Fruit fly (Drosophila melanogaster) whole organism, embryonic: ENCODE results near the gene MtnE.
A peak's percentile ranks its signal among the peaks of the same experiment; 100 is the strongest.

Experiments used
- Asciz ChIP-seq: fragments of 200-800 bp; sonication (Bioruptor generic); optimal IDR thresholded peaks from 2 replicates; lab custom pipeline; 2017; ENCODE audit warnings: missing biosample characterization, mild to moderate bottlenecking, missing genetic modification characterization, missing genetic modification reagents
- BEAF-32 ChIP-seq: fragments of 200-800 bp; sonication (Bioruptor generic); optimal IDR thresholded peaks from 3 replicates; lab custom pipeline; 2017; ENCODE audit warnings: missing biosample characterization, missing genetic modification characterization, mild to moderate bottlenecking, moderate library complexity, missing genetic modification reagents
- CG11504 ChIP-seq: fragments of 200-800 bp; sonication (Bioruptor generic); optimal IDR thresholded peaks from 3 replicates; lab custom pipeline; 2019; ENCODE audit warnings: missing biosample characterization, mild to moderate bottlenecking, missing genetic modification characterization, moderate library complexity
- CG12155 ChIP-seq: fragments of 200-800 bp; sonication (Bioruptor generic); optimal IDR thresholded peaks from 3 replicates; lab custom pipeline; 2016; ENCODE audit warnings: missing biosample characterization, missing genetic modification characterization
- CG12942 ChIP-seq: fragments of 200-800 bp; sonication (Bioruptor generic); optimal IDR thresholded peaks from 3 replicates; lab custom pipeline; 2016; ENCODE audit warnings: missing biosample characterization, missing genetic modification characterization
- CG13296 ChIP-seq: fragments of 200-800 bp; sonication (Bioruptor generic); optimal IDR thresholded peaks from 3 replicates; lab custom pipeline; 2018; ENCODE audit warnings: missing biosample characterization, mild to moderate bottlenecking, missing genetic modification characterization
- CG13894 ChIP-seq: fragments of 200-800 bp; sonication (Bioruptor generic); optimal IDR thresholded peaks from 3 replicates; lab custom pipeline; 2018; ENCODE audit warnings: missing biosample characterization, mild to moderate bottlenecking, missing genetic modification characterization, moderate library complexity
- CG14014 ChIP-seq: fragments of 200-800 bp; sonication (Bioruptor generic); IDR thresholded peaks from 2 replicates; pipeline ENCODE4 v1.3.6; 2022; ENCODE audit warnings: missing biosample characterization, missing genetic modification characterization
- CG14441 ChIP-seq: fragments of 200-800 bp; sonication (Bioruptor generic); IDR thresholded peaks from 2 replicates; pipeline ENCODE4 v1.3.6; 2022; ENCODE audit warnings: missing biosample characterization, missing genetic modification characterization
- CG15269 ChIP-seq: fragments of 200-800 bp; sonication (Bioruptor generic); optimal IDR thresholded peaks from 2 replicates; lab custom pipeline; 2018; ENCODE audit warnings: missing biosample characterization, mild to moderate bottlenecking, missing genetic modification characterization, moderate library complexity
- CG17361 ChIP-seq: fragments of 200-800 bp; sonication (Bioruptor generic); IDR thresholded peaks from 3 replicates; pipeline ENCODE4 v1.3.6; 2022; ENCODE audit warnings: missing biosample characterization, missing genetic modification characterization
- CG17568 ChIP-seq: fragments of 200-800 bp; sonication (Bioruptor generic); optimal IDR thresholded peaks from 2 replicates; lab custom pipeline; 2018; ENCODE audit warnings: missing biosample characterization, mild to moderate bottlenecking, missing genetic modification characterization, moderate library complexity
- CG2120 ChIP-seq: fragments of 200-800 bp; sonication (Bioruptor generic); optimal IDR thresholded peaks from 3 replicates; lab custom pipeline; 2016; ENCODE audit warnings: missing biosample characterization, missing genetic modification characterization
- CG30403 ChIP-seq: fragments of 200-800 bp; sonication (Bioruptor generic); optimal IDR thresholded peaks from 3 replicates; lab custom pipeline; 2016; ENCODE audit warnings: missing biosample characterization, missing genetic modification characterization
- CG31365 ChIP-seq: fragments of 200-800 bp; sonication (Bioruptor generic); optimal IDR thresholded peaks from 2 replicates; lab custom pipeline; 2018; ENCODE audit warnings: missing biosample characterization, mild to moderate bottlenecking, missing genetic modification characterization
- CG4328 ChIP-seq: fragments of 200-800 bp; sonication (Bioruptor generic); optimal IDR thresholded peaks from 3 replicates; lab custom pipeline; 2017; ENCODE audit warnings: missing biosample characterization, missing genetic modification reagents, missing genetic modification characterization
- CG4617 ChIP-seq: fragments of 200-800 bp; sonication (Bioruptor generic); optimal IDR thresholded peaks from 3 replicates; lab custom pipeline; 2016; ENCODE audit warnings: missing biosample characterization, missing genetic modification characterization, borderline replicate concordance
- CG7963 ChIP-seq: fragments of 200-800 bp; sonication (Bioruptor generic); IDR thresholded peaks from 3 replicates; pipeline ENCODE4 v1.3.6; 2022; ENCODE audit warnings: missing biosample characterization, missing genetic modification characterization; ENCODE audit not compliant: partially characterized antibody
- CG9437 ChIP-seq: fragments of 200-800 bp; sonication (Bioruptor generic); optimal IDR thresholded peaks from 2 replicates; lab custom pipeline; 2018; ENCODE audit warnings: missing biosample characterization, mild to moderate bottlenecking, missing genetic modification characterization
- CG9609 ChIP-seq: fragments of 200-800 bp; sonication (Bioruptor generic); optimal IDR thresholded peaks from 3 replicates; lab custom pipeline; 2016; ENCODE audit warnings: missing biosample characterization, missing genetic modification characterization
- Chrac-16 ChIP-seq: fragments of 200-800 bp; sonication (Bioruptor generic); optimal IDR thresholded peaks from 3 replicates; lab custom pipeline; 2016; ENCODE audit warnings: missing biosample characterization, missing genetic modification characterization
- D19A ChIP-seq: fragments of 200-800 bp; optimal IDR thresholded peaks from 3 replicates; lab custom pipeline; 2019; ENCODE audit warnings: missing biosample characterization, mild to moderate bottlenecking, missing genetic modification characterization, moderate library complexity
- Deaf1 ChIP-seq: fragments of 200-800 bp; optimal IDR thresholded peaks from 3 replicates; lab custom pipeline; 2019; ENCODE audit warnings: missing biosample characterization, mild to moderate bottlenecking, missing genetic modification characterization, moderate library complexity
- Ets97D ChIP-seq: fragments of 200-800 bp; sonication (Bioruptor generic); optimal IDR thresholded peaks from 3 replicates; lab custom pipeline; 2016; ENCODE audit warnings: missing biosample characterization, missing genetic modification characterization
- HLH3B ChIP-seq: fragments of 200-800 bp; sonication (Bioruptor generic); IDR thresholded peaks from 2 replicates; pipeline ENCODE4 v1.3.6; 2022; ENCODE audit warnings: missing biosample characterization, missing genetic modification characterization
- Hr3 ChIP-seq: fragments of 200-800 bp; sonication (Bioruptor generic); optimal IDR thresholded peaks from 3 replicates; lab custom pipeline; 2016; ENCODE audit warnings: missing biosample characterization, missing genetic modification characterization
- Rfx ChIP-seq: fragments of 200-800 bp; sonication (Bioruptor generic); IDR thresholded peaks from 2 replicates; pipeline ENCODE4 v1.3.6; 2022; ENCODE audit warnings: missing biosample characterization, missing genetic modification characterization
- Taf1 ChIP-seq: fragments of 200-800 bp; sonication (Bioruptor generic); IDR thresholded peaks from 2 replicates; pipeline ENCODE4 v1.3.6; 2022; ENCODE audit warnings: missing biosample characterization, missing genetic modification characterization
- Trl ChIP-seq, 3 experiments: fragments of >200 bp in 2 of 3; fragments of 200-800 bp in 1 of 3; sonication (Bioruptor generic) in 1 of 3; optimal IDR thresholded peaks; 2 replicates in 1 of 3; 3 replicates in 2 of 3; lab custom pipeline; 2016 to 2017; ENCODE audit warnings: missing biosample characterization in 1 of 3, missing genetic modification characterization in 1 of 3
- ara ChIP-seq: fragments of 200-800 bp; sonication (Bioruptor generic); IDR thresholded peaks from 2 replicates; pipeline ENCODE4 v1.3.6; 2022; ENCODE audit warnings: missing biosample characterization, missing genetic modification characterization
- caup ChIP-seq: fragments of 200-800 bp; sonication (Bioruptor generic); optimal IDR thresholded peaks from 3 replicates; lab custom pipeline; 2017; ENCODE audit warnings: missing biosample characterization, mild to moderate bottlenecking, missing genetic modification characterization, moderate library complexity; ENCODE audit not compliant: severe bottlenecking
- ci ChIP-seq: fragments of 200-800 bp; sonication (Bioruptor generic); IDR thresholded peaks from 3 replicates; pipeline ENCODE4 v1.3.6; 2022; ENCODE audit warnings: missing biosample characterization, missing genetic modification characterization
- dmrt99B ChIP-seq: fragments of 200-800 bp; sonication (Bioruptor generic); optimal IDR thresholded peaks from 2 replicates; lab custom pipeline; 2018; ENCODE audit warnings: missing biosample characterization, mild to moderate bottlenecking, missing genetic modification characterization, moderate library complexity
- esg ChIP-seq: fragments of 200-800 bp; sonication (Bioruptor generic); conservative IDR thresholded peaks from 2 replicates; pipeline ENCODE4 v1.3.6; 2022; ENCODE audit warnings: missing biosample characterization, missing genetic modification characterization
- fd102C ChIP-seq: fragments of 200-800 bp; sonication (Bioruptor generic); optimal IDR thresholded peaks from 2 replicates; lab custom pipeline; 2018; ENCODE audit warnings: missing biosample characterization, mild to moderate bottlenecking, missing genetic modification characterization, moderate library complexity
- gem ChIP-seq: fragments of 200-800 bp; sonication (Bioruptor generic); optimal IDR thresholded peaks from 2 replicates; lab custom pipeline; 2019; ENCODE audit warnings: missing biosample characterization, mild to moderate bottlenecking, missing genetic modification characterization, moderate library complexity
- klu ChIP-seq: fragments of 200-800 bp; sonication (Bioruptor generic); IDR thresholded peaks from 2 replicates; pipeline ENCODE4 v1.3.6; 2022; ENCODE audit warnings: missing biosample characterization, missing genetic modification characterization
- mirr ChIP-seq: fragments of 200-800 bp; sonication (Bioruptor generic); optimal IDR thresholded peaks from 3 replicates; lab custom pipeline; 2018; ENCODE audit warnings: missing biosample characterization, mild to moderate bottlenecking, missing genetic modification characterization
- nmo ChIP-seq: fragments of 200-800 bp; sonication (Bioruptor generic); optimal IDR thresholded peaks from 2 replicates; lab custom pipeline; 2018; ENCODE audit warnings: missing biosample characterization, mild to moderate bottlenecking, missing genetic modification characterization, moderate library complexity
- odd ChIP-seq: fragments of 200-800 bp; sonication (Bioruptor generic); optimal IDR thresholded peaks from 2 replicates; lab custom pipeline; 2017; ENCODE audit warnings: missing biosample characterization, mild to moderate bottlenecking, missing genetic modification characterization
- sd ChIP-seq: fragments of 200-800 bp; sonication (Bioruptor generic); optimal IDR thresholded peaks from 3 replicates; lab custom pipeline; 2018; ENCODE audit warnings: missing biosample characterization, mild to moderate bottlenecking, missing genetic modification characterization, moderate library complexity
- sisA ChIP-seq: fragments of 200-800 bp; sonication (Bioruptor generic); IDR thresholded peaks from 2 replicates; pipeline ENCODE4 v1.3.6; 2022; ENCODE audit warnings: missing biosample characterization, missing genetic modification characterization
- slou ChIP-seq: fragments of 200-800 bp; sonication (Bioruptor generic); optimal IDR thresholded peaks from 3 replicates; lab custom pipeline; 2016; ENCODE audit warnings: missing biosample characterization, missing genetic modification characterization
- sr ChIP-seq: fragments of 200-800 bp; sonication (Bioruptor generic); IDR thresholded peaks from 3 replicates; pipeline ENCODE4 v1.3.6; 2022; ENCODE audit warnings: missing biosample characterization, missing genetic modification characterization
- stc ChIP-seq: fragments of 200-800 bp; sonication (Bioruptor generic); IDR thresholded peaks from 2 replicates; pipeline ENCODE4 v1.3.6; 2022; ENCODE audit warnings: missing biosample characterization, missing genetic modification characterization
- tx ChIP-seq: fragments of 200-800 bp; sonication (Bioruptor generic); optimal IDR thresholded peaks from 2 replicates; lab custom pipeline; 2016; ENCODE audit warnings: missing biosample characterization, missing genetic modification characterization
- unpg ChIP-seq: fragments of 200-800 bp; sonication (Bioruptor generic); optimal IDR thresholded peaks from 3 replicates; lab custom pipeline; 2018; ENCODE audit warnings: missing biosample characterization, mild to moderate bottlenecking, missing genetic modification characterization, moderate library complexity
- usp ChIP-seq: fragments of >200 bp; optimal IDR thresholded peaks from 2 replicates; lab custom pipeline; 2017; ENCODE audit warnings: missing biosample characterization, missing genetic modification characterization

The MtnE gene

DNA sequence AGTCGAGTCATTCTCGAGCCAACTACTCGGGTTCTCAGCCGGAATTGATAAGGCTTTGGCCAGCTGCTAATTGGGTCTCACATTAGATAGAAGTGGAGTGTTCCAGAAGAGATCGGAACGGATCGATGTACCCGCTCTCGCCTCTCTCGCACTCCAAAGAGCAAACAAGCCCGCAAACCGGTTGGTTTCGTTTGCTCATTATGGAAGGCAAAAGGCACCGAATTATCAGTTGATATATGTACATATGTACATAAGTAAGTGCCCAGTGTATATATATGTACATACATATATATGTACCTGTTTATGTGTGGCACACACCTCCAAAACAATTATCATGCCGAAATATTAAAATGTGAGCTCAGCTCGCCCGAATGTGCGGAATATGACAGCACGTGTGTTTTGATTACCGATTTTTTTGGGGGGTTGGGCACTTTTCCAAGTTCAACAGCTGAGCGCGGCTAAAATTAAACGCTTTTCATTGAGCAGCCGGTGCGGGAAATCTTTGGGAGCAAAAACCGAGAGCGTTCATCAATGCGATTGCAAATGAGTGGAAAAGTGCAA, 21.3 kb upstream of the MtnE start (continued):
- TF ChIP-seq CG4617 (GFP tag; lab: Kevin White, UChicago) = no peak
- TF ChIP-seq Asciz = peak; percentile 1
- no peak for TF ChIP-seq usp (GFP tag; lab: Kevin White, UChicago)
- peak; percentile 65 to 76 for TF ChIP-seq Trl (optimal IDR thresholded peaks at IDR 0.05; lab: Kevin White, UChicago)
- TF ChIP-seq Trl (GFP tag; optimal IDR thresholded peaks at IDR 0.05; lab: Kevin White, UChicago) = no peak
- TF ChIP-seq CG4328 (GFP tag; lab: Kevin White, UChicago) = peak; percentile 90
- TF ChIP-seq caup (GFP tag; lab: Kevin White, UChicago) = peak; percentile 43
- TF ChIP-seq fd102C = peak; percentile 13
- peak; percentile 97 for TF ChIP-seq mirr (GFP tag; lab: Kevin White, UChicago)
- TF ChIP-seq CG13894 (tag; lab: Kevin White, UChicago) = peak; percentile 73
- peak; percentile 66; the same call in 2 of the 3 replicates for TF ChIP-seq ci (GFP tag; lab: Robert Waterston, UW)
- TF ChIP-seq odd (GFP tag; lab: Kevin White, UChicago) = peak; percentile 53
- TF ChIP-seq CG13296 (GFP tag; lab: Kevin White, UChicago) = no peak

- TF ChIP-seq HLH3B (GFP tag; lab: Robert Waterston, UW) (peak; percentile 50), Ets97D (GFP tag; lab: Kevin White, UChicago) (no peak), Deaf1 (tag; lab: Kevin White, UChicago) (peak; percentile 44), CG14014 (peak; percentile 59), CG9437 (GFP tag; lab: Kevin White, UChicago) (no peak), Rfx (GFP tag; lab: Robert Waterston, UW) (peak; percentile 81), dmrt99B (tag; lab: Kevin White, UChicago) (peak; percentile 57), CG15269 (tag; lab: Kevin White, UChicago) (peak; percentile 1), gem (tag; lab: Kevin White, UChicago) (peak; percentile 72), ara (GFP tag; lab: Robert Waterston, UW) (no peak), slou (GFP tag; lab: Kevin White, UChicago) (peak; percentile 14), klu (GFP tag; lab: Robert Waterston, UW) (peak; percentile 34; the same call in 1 of the 2 replicates), Taf1 (GFP tag; lab: Robert Waterston, UW) (no peak), CG7963 (GFP tag; lab: Robert Waterston, UW) (no peak), CG9609 (GFP tag; lab: Kevin White, UChicago) (no peak), CG13894 (tag; lab: Kevin White, UChicago) (peak; percentile 67), CG30403 (GFP tag; lab: Kevin White, UChicago) (peak; percentile 23), CG12155 (no peak), CG11504 (peak; percentile 83), Chrac-16 (GFP tag; lab: Kevin White, UChicago) (no peak), BEAF-32 (no peak), CG12942 (no peak), nmo (GFP tag; lab: Kevin White, UChicago) (peak; percentile 64), CG2120 (GFP tag; lab: Kevin White, UChicago) (no peak), CG14441 (peak; percentile 57), sisA (GFP tag; lab: Robert Waterston, UW) (peak; percentile 51), CG17361 (GFP tag; lab: Robert Waterston, UW) (peak; percentile 82), CG31365 (tag; lab: Kevin White, UChicago) (peak; percentile 40), D19A (tag; lab: Kevin White, UChicago) (peak; percentile 69), stc (GFP tag; lab: Robert Waterston, UW) (peak; percentile 77), sr (peak; percentile 80), tx (GFP tag; lab: Kevin White, UChicago) (no peak), CG17568 (GFP tag; lab: Kevin White, UChicago) (no peak), esg (GFP tag; lab: Robert Waterston, UW) (peak; percentile 40), caup (GFP tag; lab: Kevin White, UChicago) (peak; percentile 37), unpg (GFP tag; lab: Kevin White, UChicago) (peak; percentile 47), Hr3 (GFP tag; lab: Kevin White, UChicago) (no peak), sd (tag; lab: Kevin White, UChicago) (no peak)
Observed at dm6 chr3R:20555023-20555422, 20.5 kb upstream of the MtnE start.
